Worm (Caenorhabditis elegans): ENCODE results near the gene W08F4.7.
"Not testable (repeated sequence)": the region's sequence is repeated elsewhere in the genome, so short reads cannot be mapped to it uniquely, and the experiment has no call there.

W08F4.7 gene

ce11 chrII:546405-546804 is 31.1 kb downstream of the W08F4.7 start, which contains the start of gene mlt-10:
TSS of gene mlt-10 (plus strand) at chrII:546705.
- no peak for TF ChIP-seq nhr-77 (tag; optimal IDR thresholded peaks at IDR 0.05)
- TF ChIP-seq nhr-21 (tag; optimal IDR thresholded peaks at IDR 0.05), result no peak
- no peak for TF ChIP-seq elt-1 (tag; optimal IDR thresholded peaks at IDR 0.05)
- TF ChIP-seq peb-1 (tag; optimal IDR thresholded peaks at IDR 0.05), result no peak
- TF ChIP-seq nhr-11 (tag; optimal IDR thresholded peaks at IDR 0.05), result no peak
- TF ChIP-seq sma-3 (GFP tag; optimal IDR thresholded peaks at IDR 0.05), result no peak
- no peak for TF ChIP-seq skn-1 (tag; optimal IDR thresholded peaks at IDR 0.05)
- TF ChIP-seq fos-1 (tag; optimal IDR thresholded peaks at IDR 0.05), result no peak
- no peak for TF ChIP-seq nhr-23 (tag; optimal IDR thresholded peaks at IDR 0.05)
- no peak for TF ChIP-seq lsy-2 (tag; optimal IDR thresholded peaks at IDR 0.05)
- TF ChIP-seq alr-1 (tag; optimal IDR thresholded peaks at IDR 0.05), result no peak
- no peak for TF ChIP-seq ama-1 (optimal IDR thresholded peaks at IDR 0.05)

DNA sequence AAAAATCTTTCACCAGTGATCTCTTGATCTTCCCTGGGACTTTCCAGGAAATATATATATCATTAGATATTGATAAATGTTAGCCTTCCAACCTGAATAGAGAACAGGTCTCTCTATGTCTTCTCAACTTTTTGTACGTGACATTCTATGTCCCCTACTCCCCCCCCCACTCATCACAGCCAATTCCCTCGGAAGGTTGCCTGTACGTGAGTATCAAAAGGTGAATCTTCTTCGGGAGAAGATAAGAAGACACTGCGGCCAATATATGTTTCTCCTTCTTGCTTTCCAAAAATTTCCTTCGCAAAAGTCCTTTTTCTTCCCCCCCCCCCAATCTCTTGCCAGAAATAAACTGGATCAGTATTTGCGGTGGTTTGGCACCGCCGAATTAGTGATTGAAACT is 35.1 kb downstream of the W08F4.7 start:
- no peak for TF ChIP-seq unc-55 (GFP tag; optimal IDR thresholded peaks at IDR 0.05)
- TF ChIP-seq nhr-21 (tag; optimal IDR thresholded peaks at IDR 0.05), result peak; percentile 51

ce11 chrII:536775-537174 is 40.8 kb downstream of the W08F4.7 start, which contains the start of gene T27A1.2:
TSS of gene T27A1.2 (minus strand) at chrII:536875.
- TF ChIP-seq snpc-4 (tag; optimal IDR thresholded peaks at IDR 0.05) (no peak), nhr-129 (tag; optimal IDR thresholded peaks at IDR 0.05) (no peak), sma-9 (GFP tag; optimal IDR thresholded peaks at IDR 0.05) (no peak), sma-9 (tag; optimal IDR thresholded peaks at IDR 0.05) (no peak), sma-3 (GFP tag; optimal IDR thresholded peaks at IDR 0.05) (no peak), lin-11 (tag; optimal IDR thresholded peaks at IDR 0.05) (no peak), ama-1 (optimal IDR thresholded peaks at IDR 0.05) (no peak), ceh-16 (tag; optimal IDR thresholded peaks at IDR 0.05) (no peak), nhr-25 (tag; optimal IDR thresholded peaks at IDR 0.05) (no peak), gmeb-1 (tag; optimal IDR thresholded peaks at IDR 0.05) (no peak), nhr-10 (tag; optimal IDR thresholded peaks at IDR 0.05) (no peak), mdl-1 (tag; optimal IDR thresholded peaks at IDR 0.05) (no peak), ceh-82 (tag; optimal IDR thresholded peaks at IDR 0.05) (no peak), lin-13 (GFP tag; optimal IDR thresholded peaks at IDR 0.05) (no peak), fos-1 (tag; optimal IDR thresholded peaks at IDR 0.05) (no peak), ZK546.5 (tag; optimal IDR thresholded peaks at IDR 0.05) (no peak)

DNA sequence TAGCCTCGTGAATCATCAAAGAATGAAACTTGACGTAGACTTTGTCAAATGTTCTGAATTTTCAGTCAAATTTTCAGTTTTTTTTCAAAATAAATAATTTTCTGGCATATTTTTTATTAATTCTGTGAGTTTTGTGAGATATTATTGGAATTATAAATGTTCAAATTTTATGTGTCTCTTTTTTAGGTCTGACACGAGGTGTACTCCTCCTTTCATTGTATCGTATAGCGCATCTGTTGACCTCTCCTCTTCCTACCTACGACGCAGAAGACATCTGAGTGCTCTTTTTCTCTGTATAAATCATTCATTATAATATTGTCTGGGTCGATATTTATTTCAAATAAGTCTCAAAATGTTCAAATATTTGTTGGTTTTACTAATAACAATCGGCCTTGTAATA is 42.3 kb downstream of the W08F4.7 start, which contains the start of gene T27A1.3:
T27A1.3 (plus strand) TSS at position 301 of the 400 bp plus-strand sequence.
- not testable (repeated sequence) for TF ChIP-seq nhr-21, mdl-1, lin-11 (tag; optimal IDR thresholded peaks at IDR 0.05)

- peak; percentile 22 for TF ChIP-seq F13H6.1 (tag; optimal IDR thresholded peaks at IDR 0.05)
- TF ChIP-seq ceh-16 (tag; optimal IDR thresholded peaks at IDR 0.05), result no peak
These were observed 51.2 kb downstream of the W08F4.7 start, which contains the start of gene lgc-34 for ce11 chrII:526375-526774. TSS of gene lgc-34 (plus strand) at chrII:526574.

Measured in whole organism, L2 larva.